Worm (Caenorhabditis elegans): ENCODE results near the gene math-31.

The math-31 gene

ce11 chrII:1924459-1924858 is 11.8 kb upstream of the math-31 start, which contains the start of gene F52C6.3:
Gene F52C6.3 (plus strand): TSS chrII:1924759.
- no peak for TF ChIP-seq zip-2 (tag; optimal IDR thresholded peaks at IDR 0.05)
- TF ChIP-seq ceh-20 (GFP tag; IDR thresholded peaks at IDR 0.05) = no peak
- no peak for TF ChIP-seq hif-1 (tag; optimal IDR thresholded peaks at IDR 0.05)
- no peak for TF ChIP-seq lin-13 (GFP tag; optimal IDR thresholded peaks at IDR 0.05)
- TF ChIP-seq egl-27 (tag; optimal IDR thresholded peaks at IDR 0.05) = no peak
- TF ChIP-seq nhr-25 (tag; optimal IDR thresholded peaks at IDR 0.05; ENCODE audit: borderline replicate concordance, insufficient read depth) = no peak
- no peak for TF ChIP-seq saeg-2 (GFP tag; IDR thresholded peaks at IDR 0.05)
- TF ChIP-seq dmd-6 (GFP tag; IDR thresholded peaks at IDR 0.05) = no peak
- no peak for TF ChIP-seq unc-62 (GFP tag; optimal IDR thresholded peaks at IDR 0.05 in 1 of 2)
- no peak for TF ChIP-seq unc-62 (tag; optimal IDR thresholded peaks at IDR 0.05)
- no peak for TF ChIP-seq T26A8.4 (GFP tag; IDR thresholded peaks at IDR 0.05)
- TF ChIP-seq lir-3 (tag; optimal IDR thresholded peaks at IDR 0.05) = no peak
- no peak for TF ChIP-seq ceh-62 (tag; optimal IDR thresholded peaks at IDR 0.05)
- TF ChIP-seq madf-9 (GFP tag; conservative IDR thresholded peaks at IDR 0.05) = no peak
- no peak for TF ChIP-seq aha-1 (tag)
- TF ChIP-seq F26F4.8 (GFP tag; conservative IDR thresholded peaks at IDR 0.05) = no peak

ce11 chrII:1922665-1923187 is 10.1 kb upstream of the math-31 start, which contains the start of the genes bath-2 and F52C6.4:
Gene bath-2 (minus strand): TSS chrII:1922765.
Gene F52C6.4 (plus strand): TSS chrII:1923137.
- TF ChIP-seq aha-1 (tag) (peak; percentile 5), dve-1 (tag; optimal IDR thresholded peaks at IDR 0.05; ENCODE audit: insufficient read depth) (no peak), daf-8 (GFP tag; IDR thresholded peaks at IDR 0.05) (no peak), tra-1 (GFP tag; IDR thresholded peaks at IDR 0.05) (no peak)

- TF ChIP-seq egl-43 (GFP tag; IDR thresholded peaks at IDR 0.05) (no peak), dmd-9 (GFP tag; IDR thresholded peaks at IDR 0.05) (no peak), sdz-12 (GFP tag; optimal IDR thresholded peaks at IDR 0.05) (no peak), ama-1 (optimal IDR thresholded peaks at IDR 0.05) (no peak), nhr-42 (GFP tag; IDR thresholded peaks at IDR 0.05) (no peak), nhr-10 (tag; optimal IDR thresholded peaks at IDR 0.05) (no peak), F10B5.3 (tag; optimal IDR thresholded peaks at IDR 0.05) (no peak)
Observed at ce11 chrII:1921018-1921417, 8.4 kb upstream of the math-31 start, which contains the start of gene bath-7. Gene bath-7 (minus strand): TSS chrII:1921118.

DNA sequence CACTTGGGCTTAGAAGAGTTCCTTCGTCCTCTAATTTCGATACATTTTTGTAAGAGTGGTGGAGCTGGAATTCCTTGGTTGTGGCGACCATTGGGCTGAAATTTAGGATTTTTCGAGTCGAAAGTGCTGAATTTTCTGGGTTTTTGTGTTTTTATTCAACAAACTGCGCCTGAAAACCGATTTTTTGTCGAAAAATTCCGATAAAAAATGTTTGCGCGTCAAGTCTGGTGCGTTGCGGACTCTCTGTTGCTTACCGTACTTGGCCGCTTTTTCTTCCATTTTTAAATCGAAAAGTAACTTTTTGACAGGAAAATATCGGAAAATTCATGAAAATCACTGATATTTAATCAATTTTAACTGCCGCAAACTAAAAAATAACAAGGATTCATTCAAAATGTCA is 5.2 kb upstream of the math-31 start, which contains the start of gene bath-4:
TSS of gene bath-4 (minus strand) at position 101 of the 400 bp plus-strand sequence.
- TF ChIP-seq dmd-8 (GFP tag; IDR thresholded peaks at IDR 0.05) (no peak), lin-39 (tag; optimal IDR thresholded peaks at IDR 0.05) (no peak), nhr-28 (tag; optimal IDR thresholded peaks at IDR 0.05) (no peak), T26A8.4 (GFP tag; IDR thresholded peaks at IDR 0.05) (no peak), nhr-76 (tag; optimal IDR thresholded peaks at IDR 0.05) (no peak), mep-1 (tag; optimal IDR thresholded peaks at IDR 0.05) (no peak), vab-7 (GFP tag; IDR thresholded peaks at IDR 0.05) (no peak), mdl-1 (tag; optimal IDR thresholded peaks at IDR 0.05) (no peak), dve-1 (tag; optimal IDR thresholded peaks at IDR 0.05; ENCODE audit: insufficient read depth) (no peak), dmd-9 (GFP tag; IDR thresholded peaks at IDR 0.05) (no peak), hif-1 (tag; optimal IDR thresholded peaks at IDR 0.05) (no peak), ceh-44 (GFP tag; IDR thresholded peaks at IDR 0.05) (no peak), ceh-28 (tag; optimal IDR thresholded peaks at IDR 0.05) (no peak)

ce11 chrII:1905104-1905503 is 7.5 kb downstream of the math-31 start, which contains the start of gene math-22:
Gene math-22 (plus strand): TSS chrII:1905404.
- no peak for TF ChIP-seq ceh-28 (tag; optimal IDR thresholded peaks at IDR 0.05)
- TF ChIP-seq pqm-1 (tag; optimal IDR thresholded peaks at IDR 0.05) = peak; percentile 19

Measured in whole organism, L4 larva.